Fruit fly (Drosophila melanogaster): Measurements from ENCODE around the gene OdsH.

Gene OdsH

dm6 chrX:17782058-17782457, 8.8 kb upstream of the OdsH start (continued):
- TF ChIP-seq NfI (GFP tag; optimal IDR thresholded peaks at IDR 0.05) (no peak), CG31224 (GFP tag; IDR thresholded peaks at IDR 0.05) (no peak), oc (tag; optimal IDR thresholded peaks at IDR 0.05) (peak; percentile 40), CG14050 (GFP tag; IDR thresholded peaks at IDR 0.05) (no peak), Atf3 (GFP tag; optimal IDR thresholded peaks at IDR 0.05) (no peak), wek (GFP tag; optimal IDR thresholded peaks at IDR 0.05) (no peak), nmo (GFP tag; optimal IDR thresholded peaks at IDR 0.05) (peak; percentile 55), CG4617 (GFP tag; optimal IDR thresholded peaks at IDR 0.05; ENCODE audit: borderline replicate concordance) (no peak), yki (optimal IDR thresholded peaks at IDR 0.05) (no peak), CG4424 (GFP tag; optimal IDR thresholded peaks at IDR 0.05) (no peak), al (GFP tag; IDR thresholded peaks at IDR 0.05) (no peak), toy (GFP tag; IDR thresholded peaks at IDR 0.05) (no peak), Jarid2 (GFP tag; optimal IDR thresholded peaks at IDR 0.05) (no peak), fru (optimal IDR thresholded peaks at IDR 0.05) (no peak), CG3726 (GFP tag; IDR thresholded peaks at IDR 0.05) (no peak), Ets65A (GFP tag) (no peak), Asciz (GFP tag; optimal IDR thresholded peaks at IDR 0.05) (no peak), ftz-f1 (GFP tag; optimal IDR thresholded peaks at IDR 0.05) (no peak), Fer3 (tag; optimal IDR thresholded peaks at IDR 0.05) (no peak), Abd-B (GFP tag; optimal IDR thresholded peaks at IDR 0.05) (no peak), CG32767 (GFP tag; IDR thresholded peaks at IDR 0.05) (no peak), CG9817 (tag; optimal IDR thresholded peaks at IDR 0.05) (no peak), Hr51 (GFP tag; optimal IDR thresholded peaks at IDR 0.05) (peak in 1 of 2 experiments; percentile 54), CG3847 (GFP tag; IDR thresholded peaks at IDR 0.05) (no peak), CG43689 (GFP tag; IDR thresholded peaks at IDR 0.05) (no peak), Taf1 (GFP tag; IDR thresholded peaks at IDR 0.05) (no peak), p53 (GFP tag; optimal IDR thresholded peaks at IDR 0.05) (no peak), en (GFP tag; optimal IDR thresholded peaks at IDR 0.05) (no peak), CG3065 (GFP tag; optimal IDR thresholded peaks at IDR 0.05) (no peak), dati (GFP tag; IDR thresholded peaks at IDR 0.05) (no peak), CG8281 (tag; optimal IDR thresholded peaks at IDR 0.05) (no peak), CG8359 (GFP tag; optimal IDR thresholded peaks at IDR 0.05; ENCODE audit: borderline replicate concordance) (no peak), CG3838 (GFP tag; optimal IDR thresholded peaks at IDR 0.05) (no peak), dmrt11E (tag; optimal IDR thresholded peaks at IDR 0.05) (peak; percentile 71), CG16779 (GFP tag; IDR thresholded peaks at IDR 0.05) (no peak), Hmx (GFP tag; optimal IDR thresholded peaks at IDR 0.05) (no peak), Mrtf (GFP tag; IDR thresholded peaks at IDR 0.05) (no peak), Atf6 (GFP tag; IDR thresholded peaks at IDR 0.05) (no peak), salm (tag; optimal IDR thresholded peaks at IDR 0.05) (no peak), CG11504 (tag; optimal IDR thresholded peaks at IDR 0.05) (peak; percentile 61), CG7745 (tag; optimal IDR thresholded peaks at IDR 0.05) (no peak), CG10321 (GFP tag; IDR thresholded peaks at IDR 0.05) (no peak), ssp (GFP tag; IDR thresholded peaks at IDR 0.05) (no peak), zfh1 (GFP tag; IDR thresholded peaks at IDR 0.05) (peak; percentile 42; the same call in 1 of the 3 replicates), tio (GFP tag; optimal IDR thresholded peaks at IDR 0.05) (no peak), ro (GFP tag; IDR thresholded peaks at IDR 0.05) (no peak), scrt (GFP tag; optimal IDR thresholded peaks at IDR 0.05) (no peak), Scr (GFP tag; IDR thresholded peaks at IDR 0.05; ENCODE audit: partially characterized antibody) (no peak), CG10267 (tag; optimal IDR thresholded peaks at IDR 0.05) (peak; percentile 48), Sox102F (GFP tag; optimal IDR thresholded peaks at IDR 0.05) (peak; percentile 50), tin (GFP tag; optimal IDR thresholded peaks at IDR 0.05) (no peak), dysf (GFP tag; IDR thresholded peaks at IDR 0.05) (no peak), pnt (GFP tag; optimal IDR thresholded peaks at IDR 0.05) (no peak)
